Fruit fly (Drosophila melanogaster): ENCODE data around the gene udt.

The udt gene

dm6 chr3R:23763015-23763414, at the start of gene udt:
Gene udt (minus strand): TSS chr3R:23763263.
- TF ChIP-seq Sin3A (optimal IDR thresholded peaks at IDR 0.05) (no peak), psq (optimal IDR thresholded peaks at IDR 0.05) (no peak), insv (optimal IDR thresholded peaks at IDR 0.05) (no peak), Myc (optimal IDR thresholded peaks at IDR 0.05) (no peak), ttk (optimal IDR thresholded peaks at IDR 0.05) (no peak), h (optimal IDR thresholded peaks at IDR 0.05) (no peak)

dm6 chr3R:23803668-23804067, 40.6 kb upstream of the udt start, which contains the start of gene CG34355:
Gene CG34355 (plus strand): TSS chr3R:23803859.
- TF ChIP-seq h (optimal IDR thresholded peaks at IDR 0.05) (no peak), Sin3A (optimal IDR thresholded peaks at IDR 0.05) (no peak), insv (optimal IDR thresholded peaks at IDR 0.05) (no peak), Myc (optimal IDR thresholded peaks at IDR 0.05) (no peak), ttk (optimal IDR thresholded peaks at IDR 0.05) (no peak), psq (optimal IDR thresholded peaks at IDR 0.05) (no peak)

dm6 chr3R:23791491-23791890, 28.4 kb upstream of the udt start:
- TF ChIP-seq Myc (optimal IDR thresholded peaks at IDR 0.05) (no peak), psq (optimal IDR thresholded peaks at IDR 0.05) (no peak), h (optimal IDR thresholded peaks at IDR 0.05) (no peak), ttk (optimal IDR thresholded peaks at IDR 0.05) (no peak), Sin3A (optimal IDR thresholded peaks at IDR 0.05) (no peak), insv (optimal IDR thresholded peaks at IDR 0.05) (no peak)

- TF ChIP-seq Sin3A (optimal IDR thresholded peaks at IDR 0.05) = no peak
- no peak for TF ChIP-seq ttk (optimal IDR thresholded peaks at IDR 0.05)
- TF ChIP-seq h (optimal IDR thresholded peaks at IDR 0.05) = no peak
- TF ChIP-seq psq (optimal IDR thresholded peaks at IDR 0.05) = no peak
Measured at dm6 chr3R:23790483-23791175, 27.6 kb upstream of the udt start.

dm6 chr3R:23789584-23789983, 26.5 kb upstream of the udt start:
- no peak for TF ChIP-seq psq (optimal IDR thresholded peaks at IDR 0.05)
- TF ChIP-seq insv (optimal IDR thresholded peaks at IDR 0.05) = no peak
- no peak for TF ChIP-seq Sin3A (optimal IDR thresholded peaks at IDR 0.05)
- no peak for TF ChIP-seq ttk (optimal IDR thresholded peaks at IDR 0.05)
- TF ChIP-seq Myc (optimal IDR thresholded peaks at IDR 0.05) = no peak

dm6 chr3R:23788406-23789021, 25.5 kb upstream of the udt start:
- no peak for TF ChIP-seq psq (optimal IDR thresholded peaks at IDR 0.05)
- no peak for TF ChIP-seq Sin3A (optimal IDR thresholded peaks at IDR 0.05)

dm6 chr3R:23787632-23787960, 24.5 kb upstream of the udt start:
- TF ChIP-seq Myc (optimal IDR thresholded peaks at IDR 0.05) (no peak), psq (optimal IDR thresholded peaks at IDR 0.05) (no peak), Sin3A (optimal IDR thresholded peaks at IDR 0.05) (no peak), insv (optimal IDR thresholded peaks at IDR 0.05) (no peak), h (optimal IDR thresholded peaks at IDR 0.05) (no peak), ttk (optimal IDR thresholded peaks at IDR 0.05) (no peak)

- TF ChIP-seq Myc (optimal IDR thresholded peaks at IDR 0.05) (no peak), Sin3A (optimal IDR thresholded peaks at IDR 0.05) (no peak)
Measured at dm6 chr3R:23786768-23787631, 23.9 kb upstream of the udt start.

- no peak for TF ChIP-seq insv (optimal IDR thresholded peaks at IDR 0.05)
- no peak for TF ChIP-seq psq (optimal IDR thresholded peaks at IDR 0.05)
- TF ChIP-seq Myc (optimal IDR thresholded peaks at IDR 0.05) = no peak
- no peak for TF ChIP-seq h (optimal IDR thresholded peaks at IDR 0.05)
- TF ChIP-seq ttk (optimal IDR thresholded peaks at IDR 0.05) = no peak
- TF ChIP-seq Sin3A (optimal IDR thresholded peaks at IDR 0.05) = no peak
Measured at dm6 chr3R:23784925-23785680, 22.0 kb upstream of the udt start.

dm6 chr3R:23783961-23784360, 20.9 kb upstream of the udt start:
- TF ChIP-seq insv (optimal IDR thresholded peaks at IDR 0.05) (no peak), ttk (optimal IDR thresholded peaks at IDR 0.05) (no peak), h (optimal IDR thresholded peaks at IDR 0.05) (no peak), Myc (optimal IDR thresholded peaks at IDR 0.05) (no peak), psq (optimal IDR thresholded peaks at IDR 0.05) (no peak), Sin3A (optimal IDR thresholded peaks at IDR 0.05) (no peak)

dm6 chr3R:23783403-23783757, 20.3 kb upstream of the udt start:
- TF ChIP-seq ttk (optimal IDR thresholded peaks at IDR 0.05) (no peak), insv (optimal IDR thresholded peaks at IDR 0.05) (no peak), Myc (optimal IDR thresholded peaks at IDR 0.05) (no peak), psq (optimal IDR thresholded peaks at IDR 0.05) (no peak), Sin3A (optimal IDR thresholded peaks at IDR 0.05) (no peak), h (optimal IDR thresholded peaks at IDR 0.05) (no peak)

All from Kc167 (cell line).